Worm (Caenorhabditis elegans) whole organism, early embryonic: ENCODE results near the gene twf-2.

ENCODE experiments used
- B0310.2 ChIP-seq: sonication (generic microtip); optimal IDR thresholded peaks from 2 replicates; lab custom pipeline; 2016; ENCODE audit warnings: mild to moderate bottlenecking, missing genetic modification characterization, missing compliant biosample characterization
- F13C5.2 ChIP-seq: sonication (generic microtip); optimal IDR thresholded peaks from 2 replicates; lab custom pipeline; 2017; ENCODE audit warnings: mild to moderate bottlenecking, missing genetic modification characterization, inconsistent platforms, missing compliant biosample characterization
- aly-1 ChIP-seq: sonication (generic microtip); optimal IDR thresholded peaks from 2 replicates; lab custom pipeline; 2016; ENCODE audit warnings: missing genetic modification characterization, missing compliant biosample characterization
- ama-1 ChIP-seq: fragments of 150-350 bp; optimal IDR thresholded peaks from 2 replicates; lab custom pipeline; 2014
- ceh-13 ChIP-seq: fragments of 200-800 bp; sonication (Bioruptor generic); optimal IDR thresholded peaks from 2 replicates; lab custom pipeline; 2018; ENCODE audit warnings: mild to moderate bottlenecking, missing genetic modification characterization, missing compliant biosample characterization
- ceh-36 ChIP-seq: sonication (generic microtip); optimal IDR thresholded peaks from 2 replicates; lab custom pipeline; 2016; ENCODE audit warnings: missing genetic modification characterization, inconsistent platforms, missing compliant biosample characterization
- ets-7 ChIP-seq: sonication (generic microtip); optimal IDR thresholded peaks from 2 replicates; lab custom pipeline; 2016; ENCODE audit warnings: missing genotype, missing genetic modification characterization, missing compliant biosample characterization
- flt-1 ChIP-seq: fragments of 200-800 bp; sonication (Bioruptor generic); IDR thresholded peaks from 2 replicates; pipeline ENCODE4 v1.3.6; 2022; ENCODE audit warnings: missing genetic modification characterization, missing compliant biosample characterization
- hmbx-1 ChIP-seq: sonication (generic microtip); optimal IDR thresholded peaks from 2 replicates; lab custom pipeline; 2016; ENCODE audit warnings: mild to moderate bottlenecking, missing genetic modification characterization, missing compliant biosample characterization
- hmg-4 ChIP-seq: fragments of 200-800 bp; sonication (Bioruptor generic); optimal IDR thresholded peaks from 2 replicates; lab custom pipeline; 2018; ENCODE audit warnings: mild to moderate bottlenecking, missing genetic modification characterization, missing compliant biosample characterization
- hnd-1 ChIP-seq: sonication (generic microtip); optimal IDR thresholded peaks from 2 replicates; lab custom pipeline; 2016; ENCODE audit warnings: missing genetic modification characterization, missing compliant biosample characterization
- pes-1 ChIP-seq: fragments of 200-800 bp; sonication (Bioruptor generic); IDR thresholded peaks from 2 replicates; pipeline ENCODE4 v1.3.6; 2022; ENCODE audit warnings: missing genetic modification reagents, missing genetic modification characterization, missing compliant biosample characterization
- scrt-1 ChIP-seq: fragments of 200-800 bp; sonication (Bioruptor generic); IDR thresholded peaks from 2 replicates; pipeline ENCODE4 v1.3.6; 2022; ENCODE audit warnings: missing genetic modification characterization, missing compliant biosample characterization
- sea-1 ChIP-seq: fragments of 200-800 bp; sonication (Bioruptor generic); conservative IDR thresholded peaks from 2 replicates; pipeline ENCODE4 v1.3.6; 2022; ENCODE audit warnings: missing genetic modification characterization, missing compliant biosample characterization
- tbx-11 ChIP-seq: fragments of 200-800 bp; sonication (Bioruptor generic); IDR thresholded peaks from 2 replicates; pipeline ENCODE4 v1.3.6; 2022; ENCODE audit warnings: missing genetic modification characterization, missing compliant biosample characterization
- tbx-37 ChIP-seq: fragments of 200-800 bp; sonication (Bioruptor generic); conservative IDR thresholded peaks from 2 replicates; pipeline ENCODE4 v1.3.6; 2022; ENCODE audit warnings: missing genetic modification reagents, missing genetic modification characterization, missing compliant biosample characterization
- tra-4 ChIP-seq: sonication (generic microtip); optimal IDR thresholded peaks from 2 replicates; lab custom pipeline; 2017; ENCODE audit warnings: missing genetic modification characterization, missing compliant biosample characterization

The twf-2 gene

DNA sequence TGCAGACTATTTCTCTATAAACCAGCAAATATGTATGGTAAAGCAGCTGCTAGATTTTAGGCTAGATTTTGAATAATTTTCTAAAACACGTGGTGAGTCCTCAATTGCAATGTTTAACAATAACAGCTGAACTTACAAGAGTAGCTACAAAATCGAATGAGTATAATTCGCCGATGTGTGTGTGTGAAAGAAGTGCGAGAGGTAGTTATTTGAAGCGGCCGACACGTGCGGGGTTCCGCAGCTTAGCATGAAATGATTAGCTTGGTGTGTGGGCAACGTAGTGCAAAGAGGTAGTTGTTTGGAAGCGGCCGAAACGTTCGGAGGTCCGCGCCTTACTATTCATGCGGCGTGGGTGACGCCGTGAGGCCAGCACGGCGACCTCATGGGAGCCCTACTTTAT lies 22.8 kb downstream of the twf-2 start:
- TF ChIP-seq ets-7 (tag; lab: Kevin White, UChicago) (no peak), hmg-4 (no peak)

DNA sequence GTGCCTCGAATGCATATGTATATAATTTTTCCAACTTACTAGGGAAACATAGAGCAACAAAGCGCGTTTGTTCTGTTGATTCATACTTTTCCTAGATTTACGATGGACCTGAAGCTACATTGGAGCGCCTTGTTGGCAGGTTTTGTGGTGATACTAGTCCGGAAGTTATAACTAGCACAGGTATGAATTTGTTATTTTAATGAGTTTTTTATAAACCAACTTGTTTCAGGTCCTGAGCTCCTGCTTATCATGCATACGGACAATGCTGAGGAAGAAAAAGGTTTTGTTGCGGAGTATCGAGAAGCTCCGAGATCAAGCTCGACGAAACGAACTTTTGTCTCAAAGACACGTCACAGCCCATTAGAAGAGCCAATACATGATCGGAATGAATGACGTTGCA lies 24.8 kb downstream of the twf-2 start, which contains the start of gene F38E9.1:
Gene F38E9.1, plus strand, starts transcription at position 301 of the 400 bp plus-strand sequence.
- TF ChIP-seq hnd-1 (tag; lab: Kevin White, UChicago) (no peak), hmg-4 (no peak), tbx-11 (GFP tag; lab: Robert Waterston, UW) (no peak), aly-1 (tag; lab: Kevin White, UChicago) (no peak), ceh-13 (GFP tag; lab: Kevin White, UChicago) (no peak), ets-7 (tag; lab: Kevin White, UChicago) (no peak), hmbx-1 (no peak), scrt-1 (GFP tag; lab: Robert Waterston, UW) (no peak), tbx-37 (no peak), F13C5.2 (tag; lab: Kevin White, UChicago) (no peak), sea-1 (GFP tag; lab: Robert Waterston, UW) (no peak), tra-4 (tag; lab: Kevin White, UChicago) (no peak), ceh-36 (tag; lab: Kevin White, UChicago) (no peak), B0310.2 (tag; lab: Kevin White, UChicago) (no peak), ama-1 (lab: Kevin White, UChicago) (no peak)

DNA sequence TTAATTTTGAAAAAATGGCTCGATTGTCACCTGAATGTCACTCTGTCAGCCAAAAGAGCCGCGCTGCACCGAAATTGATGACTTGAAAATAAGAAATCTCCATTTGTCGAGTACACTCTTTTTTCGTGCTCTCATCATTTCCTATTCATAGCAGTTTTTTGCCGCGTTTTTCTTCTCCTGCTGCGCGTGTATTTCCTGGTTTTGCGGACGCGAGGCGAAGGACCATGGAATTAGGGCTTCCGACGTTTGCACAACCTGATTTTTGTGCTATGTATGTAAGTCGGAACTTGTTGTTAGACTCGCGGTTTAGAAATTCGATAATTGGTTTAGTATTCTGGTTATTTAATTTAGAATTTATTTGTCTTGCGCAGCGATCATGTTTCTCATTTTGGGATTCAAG lies 34.2 kb downstream of the twf-2 start:
- TF ChIP-seq flt-1, result no peak
- TF ChIP-seq ceh-36 (tag; lab: Kevin White, UChicago), result no peak
- no peak for TF ChIP-seq aly-1 (tag; lab: Kevin White, UChicago)
- no peak for TF ChIP-seq F13C5.2 (tag; lab: Kevin White, UChicago)
- no peak for TF ChIP-seq hnd-1 (tag; lab: Kevin White, UChicago)
- no peak for TF ChIP-seq tbx-11 (GFP tag; lab: Robert Waterston, UW)
- no peak for TF ChIP-seq ceh-13 (GFP tag; lab: Kevin White, UChicago)
- TF ChIP-seq scrt-1 (GFP tag; lab: Robert Waterston, UW), result no peak
- no peak for TF ChIP-seq ama-1 (lab: Kevin White, UChicago)

- no peak for TF ChIP-seq ceh-36 (tag; lab: Kevin White, UChicago)
- no peak for TF ChIP-seq hnd-1 (tag; lab: Kevin White, UChicago)
- TF ChIP-seq B0310.2 (tag; lab: Kevin White, UChicago), result no peak
- TF ChIP-seq F13C5.2 (tag; lab: Kevin White, UChicago), result no peak
- no peak for TF ChIP-seq sea-1 (GFP tag; lab: Robert Waterston, UW)
- TF ChIP-seq hmg-4, result no peak
- no peak for TF ChIP-seq scrt-1 (GFP tag; lab: Robert Waterston, UW)
These were observed 35.0 kb downstream of the twf-2 start for ce11 chrX:16481026-16481425.

- no peak for TF ChIP-seq hmg-4
- TF ChIP-seq scrt-1 (GFP tag; lab: Robert Waterston, UW), result no peak
These were observed 36.9 kb downstream of the twf-2 start for ce11 chrX:16482944-16483343.

ce11 chrX:16484043-16484442 lies 38.0 kb downstream of the twf-2 start:
- TF ChIP-seq ceh-36 (tag; lab: Kevin White, UChicago), result no peak
- TF ChIP-seq tra-4 (tag; lab: Kevin White, UChicago), result no peak
- no peak for TF ChIP-seq ama-1 (lab: Kevin White, UChicago)
- no peak for TF ChIP-seq ets-7 (tag; lab: Kevin White, UChicago)
- no peak for TF ChIP-seq hmg-4
- no peak for TF ChIP-seq tbx-11 (GFP tag; lab: Robert Waterston, UW)
- no peak for TF ChIP-seq tbx-37
- TF ChIP-seq flt-1, result no peak
- TF ChIP-seq B0310.2 (tag; lab: Kevin White, UChicago), result no peak
- TF ChIP-seq sea-1 (GFP tag; lab: Robert Waterston, UW), result no peak
- TF ChIP-seq aly-1 (tag; lab: Kevin White, UChicago), result no peak
- no peak for TF ChIP-seq hmbx-1
- TF ChIP-seq pes-1 (GFP tag; lab: Robert Waterston, UW), result no peak
- no peak for TF ChIP-seq ceh-13 (GFP tag; lab: Kevin White, UChicago)
- TF ChIP-seq scrt-1 (GFP tag; lab: Robert Waterston, UW), result no peak
- no peak for TF ChIP-seq F13C5.2 (tag; lab: Kevin White, UChicago)

- TF ChIP-seq hmg-4 (no peak), ets-7 (tag; lab: Kevin White, UChicago) (no peak), aly-1 (tag; lab: Kevin White, UChicago) (no peak), tbx-11 (GFP tag; lab: Robert Waterston, UW) (no peak), F13C5.2 (tag; lab: Kevin White, UChicago) (no peak)
These were observed 38.7 kb downstream of the twf-2 start for ce11 chrX:16484681-16485080.

DNA sequence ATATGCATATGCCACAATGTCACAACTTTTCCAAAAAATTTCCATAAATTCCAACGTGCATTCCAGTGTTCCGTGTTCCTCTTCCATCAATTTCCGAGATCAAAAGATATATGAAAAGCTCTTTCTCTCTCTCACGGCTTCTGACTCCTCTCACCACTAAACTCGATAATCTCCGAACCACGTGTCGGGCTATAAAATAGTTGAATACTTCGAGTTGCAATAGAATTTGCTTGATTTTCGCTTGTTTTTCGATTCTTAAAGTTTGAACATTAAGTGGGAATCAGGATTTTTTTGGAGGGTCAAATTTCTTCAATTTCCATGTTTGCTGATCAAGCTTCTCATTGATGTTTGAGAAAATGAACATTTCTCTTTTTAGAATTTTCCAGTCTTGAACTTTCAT lies 39.3 kb downstream of the twf-2 start:
- TF ChIP-seq aly-1 (tag; lab: Kevin White, UChicago) (no peak), ceh-13 (GFP tag; lab: Kevin White, UChicago) (no peak), flt-1 (no peak), tra-4 (tag; lab: Kevin White, UChicago) (no peak), B0310.2 (tag; lab: Kevin White, UChicago) (no peak)
